Worm (Caenorhabditis elegans): ENCODE data around the gene F44E2.10.

The F44E2.10 gene

ce11 chrIII:8784500-8784899 lies 46.4 kb downstream of the F44E2.10 start:
- TF ChIP-seq lin-32 (GFP tag; optimal IDR thresholded peaks at IDR 0.05): no peak
- TF ChIP-seq mep-1 (tag; optimal IDR thresholded peaks at IDR 0.05): no peak
- no peak for TF ChIP-seq nhr-28 (tag; optimal IDR thresholded peaks at IDR 0.05)
- no peak for TF ChIP-seq ztf-11 (tag; optimal IDR thresholded peaks at IDR 0.05)
- TF ChIP-seq lin-13 (tag; optimal IDR thresholded peaks at IDR 0.05): no peak
- no peak for TF ChIP-seq ham-2 (GFP tag; optimal IDR thresholded peaks at IDR 0.05)
- no peak for TF ChIP-seq ceh-39 (tag; optimal IDR thresholded peaks at IDR 0.05)
- no peak for TF ChIP-seq unc-120 (tag; optimal IDR thresholded peaks at IDR 0.05; ENCODE audit: poor library complexity, severe bottlenecking)
- no peak for TF ChIP-seq nhr-237 (tag; optimal IDR thresholded peaks at IDR 0.05)

DNA sequence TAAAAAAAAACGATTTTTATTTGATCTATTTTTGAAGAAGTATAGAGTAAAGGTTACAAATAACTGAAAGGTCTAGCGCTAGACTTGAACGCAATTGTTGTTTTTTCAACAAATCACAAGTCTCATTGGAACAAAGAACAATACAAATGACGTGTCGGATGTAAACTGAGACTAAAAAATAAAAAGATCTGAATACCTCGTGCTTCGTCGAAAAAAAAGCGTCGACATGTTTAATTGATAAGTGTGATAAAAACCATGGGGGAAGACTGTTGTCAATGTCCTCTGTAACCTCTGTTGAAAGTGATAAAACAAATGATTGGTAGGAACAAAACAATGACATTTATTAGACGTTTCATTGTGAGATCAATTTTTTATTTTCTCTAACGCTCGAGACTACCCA lies 48.2 kb downstream of the F44E2.10 start:
- TF ChIP-seq unc-62 (GFP tag; optimal IDR thresholded peaks at IDR 0.05) (no peak), flh-1 (GFP tag; optimal IDR thresholded peaks at IDR 0.05) (no peak), ces-1 (GFP tag; optimal IDR thresholded peaks at IDR 0.05) (no peak), nhr-76 (tag; optimal IDR thresholded peaks at IDR 0.05) (no peak), mls-2 (tag; optimal IDR thresholded peaks at IDR 0.05) (no peak), lsy-2 (tag; optimal IDR thresholded peaks at IDR 0.05) (no peak), nhr-28 (tag; optimal IDR thresholded peaks at IDR 0.05) (no peak), cnd-1 (tag; optimal IDR thresholded peaks at IDR 0.05) (no peak), nhr-12 (tag; optimal IDR thresholded peaks at IDR 0.05) (no peak), mab-5 (tag; optimal IDR thresholded peaks at IDR 0.05) (no peak), sem-2 (GFP tag; optimal IDR thresholded peaks at IDR 0.05) (no peak), lin-13 (tag; optimal IDR thresholded peaks at IDR 0.05) (no peak), ceh-39 (tag; optimal IDR thresholded peaks at IDR 0.05) (no peak), tbx-8 (GFP tag; optimal IDR thresholded peaks at IDR 0.05) (no peak), mep-1 (tag; optimal IDR thresholded peaks at IDR 0.05) (no peak), unc-39 (tag; optimal IDR thresholded peaks at IDR 0.05) (no peak)

DNA sequence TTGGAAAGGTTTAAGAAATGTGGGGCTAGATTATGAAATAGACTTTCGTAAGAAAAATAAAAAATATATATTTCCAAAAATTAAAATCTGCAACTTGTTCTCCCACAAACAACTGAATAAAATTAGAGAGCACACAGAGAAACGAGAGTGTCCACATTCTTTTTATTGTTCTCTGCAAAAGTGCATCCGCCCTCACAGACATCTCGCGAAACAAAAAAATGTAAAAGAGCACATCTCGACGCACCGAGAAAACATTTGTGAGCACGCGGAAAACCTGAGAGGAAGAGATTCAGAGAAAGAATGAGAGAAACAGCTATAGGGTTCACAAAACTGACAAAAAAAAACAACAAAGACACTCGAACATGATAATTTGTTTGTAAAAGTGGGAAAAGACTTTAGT lies 48.8 kb downstream of the F44E2.10 start:
- TF ChIP-seq unc-120 (tag; optimal IDR thresholded peaks at IDR 0.05; ENCODE audit: poor library complexity, severe bottlenecking) (no peak), nhr-76 (tag; optimal IDR thresholded peaks at IDR 0.05) (no peak), blmp-1 (tag; optimal IDR thresholded peaks at IDR 0.05) (no peak), nhr-237 (tag; optimal IDR thresholded peaks at IDR 0.05) (no peak), hlh-1 (tag; optimal IDR thresholded peaks at IDR 0.05) (peak; percentile 19), snpc-4 (tag; optimal IDR thresholded peaks at IDR 0.05) (no peak), nhr-28 (tag; optimal IDR thresholded peaks at IDR 0.05) (no peak), unc-62 (GFP tag; optimal IDR thresholded peaks at IDR 0.05) (no peak)

ce11 chrIII:8780473-8780872 lies 50.4 kb downstream of the F44E2.10 start:
- no peak for TF ChIP-seq pha-4 (tag; optimal IDR thresholded peaks at IDR 0.05)
- TF ChIP-seq ces-1 (GFP tag; optimal IDR thresholded peaks at IDR 0.05): no peak
- no peak for TF ChIP-seq lin-32 (GFP tag; optimal IDR thresholded peaks at IDR 0.05)
- no peak for TF ChIP-seq nhr-2 (tag; optimal IDR thresholded peaks at IDR 0.05)
- TF ChIP-seq mep-1 (tag; optimal IDR thresholded peaks at IDR 0.05): no peak
- TF ChIP-seq cnd-1 (tag; optimal IDR thresholded peaks at IDR 0.05): no peak
- TF ChIP-seq nhr-12 (tag; optimal IDR thresholded peaks at IDR 0.05): no peak
- TF ChIP-seq flh-1 (GFP tag; optimal IDR thresholded peaks at IDR 0.05): no peak
- no peak for TF ChIP-seq unc-62 (GFP tag; optimal IDR thresholded peaks at IDR 0.05)
- TF ChIP-seq sptf-1 (tag; optimal IDR thresholded peaks at IDR 0.05): no peak
- TF ChIP-seq unc-39 (tag; optimal IDR thresholded peaks at IDR 0.05): no peak

DNA sequence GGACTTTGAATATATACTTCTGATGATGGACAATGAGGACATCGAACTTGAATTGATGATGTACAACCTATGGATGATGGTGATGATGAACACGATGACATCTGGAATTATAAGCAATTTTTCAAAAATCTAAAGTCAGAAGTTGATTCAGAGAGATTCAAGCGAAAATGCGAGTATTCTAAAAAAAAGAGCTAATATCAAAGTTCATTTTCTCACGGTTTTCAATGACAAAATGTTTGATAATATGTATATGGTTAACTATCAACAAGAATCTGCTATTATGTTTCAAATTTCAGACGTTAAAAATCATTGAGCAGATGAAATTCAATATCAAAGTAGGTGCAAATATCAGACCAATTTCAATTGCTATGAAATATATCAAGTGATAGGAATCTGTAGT lies 51.0 kb downstream of the F44E2.10 start, which contains the start of gene K02D10.4:
Gene K02D10.4 (minus strand): TSS at position 101 of the 400 bp plus-strand sequence.
- TF ChIP-seq unc-39 (tag; optimal IDR thresholded peaks at IDR 0.05) (no peak), ham-2 (GFP tag; optimal IDR thresholded peaks at IDR 0.05) (no peak), nhr-237 (tag; optimal IDR thresholded peaks at IDR 0.05) (no peak), sem-2 (GFP tag; optimal IDR thresholded peaks at IDR 0.05) (no peak), sptf-1 (tag; optimal IDR thresholded peaks at IDR 0.05) (no peak), mab-5 (tag; optimal IDR thresholded peaks at IDR 0.05) (no peak)
